Fruit fly (Drosophila melanogaster) whole organism, embryonic: ENCODE results near the gene CG43117.

Experiments used
- Abd-B ChIP-seq: fragments of 200-800 bp; sonication (Bioruptor generic); optimal IDR thresholded peaks from 2 replicates; lab custom pipeline; 2018; ENCODE audit warnings: missing biosample characterization, mild to moderate bottlenecking, missing genetic modification characterization, moderate library complexity
- Atf-2 ChIP-seq: fragments of 200-800 bp; sonication (Bioruptor generic); optimal IDR thresholded peaks from 2 replicates; lab custom pipeline; 2016; ENCODE audit warnings: missing biosample characterization, missing genetic modification characterization
- C15 ChIP-seq: fragments of 200-800 bp; sonication (Bioruptor generic); IDR thresholded peaks from 3 replicates; pipeline ENCODE4 v1.3.6; 2022; ENCODE audit warnings: missing biosample characterization, missing genetic modification characterization
- CG10209 ChIP-seq: fragments of 200-800 bp; sonication (Bioruptor generic); optimal IDR thresholded peaks from 3 replicates; lab custom pipeline; 2017; ENCODE audit warnings: missing biosample characterization, mild to moderate bottlenecking, missing genetic modification characterization, missing genetic modification reagents
- CG10543 ChIP-seq: fragments of 200-800 bp; sonication (Bioruptor generic); optimal IDR thresholded peaks from 3 replicates; lab custom pipeline; 2017; ENCODE audit warnings: missing biosample characterization, mild to moderate bottlenecking, missing genetic modification characterization, moderate library complexity
- CG12942 ChIP-seq: fragments of 200-800 bp; sonication (Bioruptor generic); optimal IDR thresholded peaks from 3 replicates; lab custom pipeline; 2016; ENCODE audit warnings: missing biosample characterization, missing genetic modification characterization
- CG15269 ChIP-seq: fragments of 200-800 bp; sonication (Bioruptor generic); optimal IDR thresholded peaks from 2 replicates; lab custom pipeline; 2018; ENCODE audit warnings: missing biosample characterization, mild to moderate bottlenecking, missing genetic modification characterization, moderate library complexity
- CG18476 ChIP-seq: fragments of 200-800 bp; sonication (Bioruptor generic); optimal IDR thresholded peaks from 2 replicates; lab custom pipeline; 2016; ENCODE audit warnings: missing biosample characterization, mild to moderate bottlenecking, missing genetic modification characterization
- CG2875 ChIP-seq: fragments of 200-800 bp; sonication (Bioruptor generic); optimal IDR thresholded peaks from 2 replicates; lab custom pipeline; 2017; ENCODE audit warnings: missing biosample characterization, mild to moderate bottlenecking, missing genetic modification characterization, missing genetic modification reagents
- CG30020 ChIP-seq: fragments of 200-800 bp; optimal IDR thresholded peaks from 2 replicates; lab custom pipeline; 2019; ENCODE audit warnings: missing biosample characterization, mild to moderate bottlenecking, missing genetic modification characterization, moderate library complexity
- CG33557 ChIP-seq: fragments of 200-800 bp; sonication (Bioruptor generic); optimal IDR thresholded peaks from 2 replicates; lab custom pipeline; 2019; ENCODE audit warnings: missing biosample characterization, mild to moderate bottlenecking, missing genetic modification characterization, moderate library complexity
- CG34376 ChIP-seq: fragments of 200-800 bp; sonication (Bioruptor generic); optimal IDR thresholded peaks from 2 replicates; lab custom pipeline; 2018; ENCODE audit warnings: missing biosample characterization, mild to moderate bottlenecking, missing genetic modification characterization
- CG4820 ChIP-seq: fragments of 200-800 bp; sonication (Bioruptor generic); optimal IDR thresholded peaks from 3 replicates; lab custom pipeline; 2016; ENCODE audit warnings: missing biosample characterization, missing genetic modification characterization
- CG5180 ChIP-seq: fragments of 200-800 bp; sonication (Bioruptor generic); optimal IDR thresholded peaks from 3 replicates; lab custom pipeline; 2017; ENCODE audit warnings: missing biosample characterization, missing genetic modification characterization, mild to moderate bottlenecking, moderate library complexity, missing genetic modification reagents
- CG7372 ChIP-seq: fragments of 200-800 bp; sonication (Bioruptor generic); IDR thresholded peaks from 2 replicates; pipeline ENCODE4 v1.3.6; 2022; ENCODE audit warnings: missing biosample characterization, missing genetic modification characterization
- CTCF ChIP-seq: fragments of 200-800 bp; sonication (Bioruptor generic); optimal IDR thresholded peaks from 2 replicates; lab custom pipeline; 2017; ENCODE audit warnings: missing biosample characterization, mild to moderate bottlenecking, missing genetic modification characterization, moderate library complexity
- Dad ChIP-seq: fragments of 200-800 bp; sonication (Bioruptor generic); optimal IDR thresholded peaks from 3 replicates; lab custom pipeline; 2016; ENCODE audit warnings: missing biosample characterization, missing genetic modification characterization
- Drgx ChIP-seq: fragments of 200-800 bp; sonication (Bioruptor generic); IDR thresholded peaks from 2 replicates; pipeline ENCODE4 v1.3.6; 2022; ENCODE audit warnings: missing biosample characterization, missing genetic modification characterization
- Ets65A ChIP-seq: fragments of 200-800 bp; sonication (Bioruptor generic); peaks from one replicate; lab custom pipeline; 2016; ENCODE audit warnings: missing biosample characterization, missing genetic modification characterization
- Ets97D ChIP-seq: fragments of 200-800 bp; sonication (Bioruptor generic); optimal IDR thresholded peaks from 3 replicates; lab custom pipeline; 2016; ENCODE audit warnings: missing biosample characterization, missing genetic modification characterization
- Fer2 ChIP-seq: fragments of 200-800 bp; sonication (Bioruptor generic); optimal IDR thresholded peaks from 2 replicates; lab custom pipeline; 2018; ENCODE audit warnings: missing biosample characterization, mild to moderate bottlenecking, missing genetic modification characterization, moderate library complexity
- H15 ChIP-seq: fragments of 200-800 bp; sonication (Bioruptor generic); IDR thresholded peaks from 3 replicates; pipeline ENCODE4 v1.3.6; 2022; ENCODE audit warnings: missing biosample characterization, missing genetic modification characterization
- H2.0 ChIP-seq: fragments of 200-800 bp; sonication (Bioruptor generic); IDR thresholded peaks from 2 replicates; pipeline ENCODE4 v1.3.6; 2022; ENCODE audit warnings: missing biosample characterization, missing genetic modification characterization
- HmgZ ChIP-seq: fragments of 200-800 bp; sonication (Bioruptor generic); optimal IDR thresholded peaks from 2 replicates; lab custom pipeline; 2018; ENCODE audit warnings: missing biosample characterization, mild to moderate bottlenecking, missing genetic modification characterization
- Myb ChIP-seq: fragments of 200-800 bp; sonication (Bioruptor generic); optimal IDR thresholded peaks from 2 replicates; lab custom pipeline; 2016; ENCODE audit warnings: missing biosample characterization, missing genetic modification characterization
- Pdp1 ChIP-seq, 2 experiments: fragments of 200-800 bp; sonication (Bioruptor generic); optimal IDR thresholded peaks; 3 replicates each; lab custom pipeline; 2016; ENCODE audit warnings: missing biosample characterization in 2 of 2, missing genetic modification characterization in 2 of 2, mild to moderate bottlenecking in 1 of 2, moderate library complexity in 1 of 2
- Ravus ChIP-seq: fragments of 200-800 bp; sonication (Bioruptor generic); IDR thresholded peaks from 2 replicates; pipeline ENCODE4 v1.3.6; 2022; ENCODE audit warnings: missing biosample characterization, missing genetic modification characterization
- Rx ChIP-seq: fragments of 200-800 bp; sonication (Bioruptor generic); IDR thresholded peaks from 2 replicates; pipeline ENCODE4 v1.3.6; 2022; ENCODE audit warnings: missing biosample characterization, missing genetic modification characterization
- TFAM ChIP-seq: fragments of 200-800 bp; sonication (Bioruptor generic); optimal IDR thresholded peaks from 2 replicates; lab custom pipeline; 2017; ENCODE audit warnings: missing biosample characterization, missing genetic modification characterization, inconsistent platforms
- ap ChIP-seq: fragments of 200-800 bp; sonication (Bioruptor generic); IDR thresholded peaks from 2 replicates; pipeline ENCODE4 v1.3.6; 2022; ENCODE audit warnings: missing biosample characterization, missing genetic modification characterization
- cato ChIP-seq: fragments of 200-800 bp; sonication (Bioruptor generic); optimal IDR thresholded peaks from 2 replicates; lab custom pipeline; 2016; ENCODE audit warnings: missing biosample characterization, missing genetic modification characterization, borderline replicate concordance
- dysf ChIP-seq: fragments of 200-800 bp; sonication (Bioruptor generic); IDR thresholded peaks from 3 replicates; pipeline ENCODE4 v1.3.6; 2022; ENCODE audit warnings: missing biosample characterization, missing genetic modification characterization
- eve ChIP-seq, 2 experiments: fragments of >200 bp; optimal IDR thresholded peaks; 2 replicates each; lab custom pipeline; 2017; ENCODE audit warnings: missing biosample characterization in 2 of 2, missing genetic modification characterization in 2 of 2
- fd64A ChIP-seq: fragments of 200-800 bp; sonication (Bioruptor generic); optimal IDR thresholded peaks from 3 replicates; lab custom pipeline; 2018; ENCODE audit warnings: missing biosample characterization, mild to moderate bottlenecking, missing genetic modification characterization
- fu2 ChIP-seq: fragments of 200-800 bp; sonication (Bioruptor generic); optimal IDR thresholded peaks from 2 replicates; lab custom pipeline; 2016; ENCODE audit warnings: missing biosample characterization, missing genetic modification characterization
- klu ChIP-seq: fragments of 200-800 bp; sonication (Bioruptor generic); IDR thresholded peaks from 2 replicates; pipeline ENCODE4 v1.3.6; 2022; ENCODE audit warnings: missing biosample characterization, missing genetic modification characterization
- nom ChIP-seq: fragments of 200-800 bp; sonication (Bioruptor generic); optimal IDR thresholded peaks from 2 replicates; lab custom pipeline; 2017; ENCODE audit warnings: missing biosample characterization, missing genetic modification characterization, mild to moderate bottlenecking, moderate library complexity, missing genetic modification reagents
- seq ChIP-seq: fragments of 200-800 bp; sonication (Bioruptor generic); IDR thresholded peaks from 2 replicates; pipeline ENCODE4 v1.3.6; 2022; ENCODE audit warnings: missing biosample characterization, missing genetic modification characterization
- sim ChIP-seq: fragments of 200-800 bp; sonication (Bioruptor generic); IDR thresholded peaks from 2 replicates; pipeline ENCODE4 v1.3.6; 2022; ENCODE audit warnings: missing biosample characterization, missing genetic modification characterization
- sug ChIP-seq: fragments of 200-800 bp; optimal IDR thresholded peaks from 2 replicates; lab custom pipeline; 2019; ENCODE audit warnings: missing biosample characterization, mild to moderate bottlenecking, missing genetic modification characterization, moderate library complexity
- tx ChIP-seq: fragments of 200-800 bp; sonication (Bioruptor generic); optimal IDR thresholded peaks from 2 replicates; lab custom pipeline; 2016; ENCODE audit warnings: missing biosample characterization, missing genetic modification characterization

The CG43117 gene

DNA sequence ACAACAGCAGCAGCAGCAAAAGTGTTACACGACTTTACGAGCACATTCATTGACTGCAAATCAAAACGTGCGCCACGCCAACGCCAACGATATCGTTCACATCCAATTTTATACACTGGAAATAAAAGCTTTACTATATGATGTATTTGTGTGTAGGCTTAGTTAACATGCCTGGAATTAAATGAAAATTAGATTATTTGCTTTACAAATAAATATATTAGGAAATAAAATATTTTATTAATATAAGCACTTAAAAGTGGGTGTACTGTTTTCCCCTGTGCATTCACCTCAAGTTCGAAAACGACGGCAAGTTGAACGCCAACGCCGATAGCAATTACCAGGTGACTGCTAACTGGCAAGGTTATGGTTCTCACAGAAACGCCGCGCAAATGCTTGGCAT, 44.8 kb upstream of the CG43117 start (continued):
- TF ChIP-seq klu (GFP tag; lab: Robert Waterston, UW) (no peak), CG10543 (GFP tag; lab: Kevin White, UChicago) (no peak), CG10209 (GFP tag; lab: Kevin White, UChicago) (no peak)

- no peak for TF ChIP-seq CG30020
- TF ChIP-seq nom (GFP tag; lab: Kevin White, UChicago): no peak
- no peak for TF ChIP-seq Ets97D (GFP tag; lab: Kevin White, UChicago)
- no peak for TF ChIP-seq fd64A (GFP tag; lab: Kevin White, UChicago)
- no peak for TF ChIP-seq Atf-2 (GFP tag; lab: Kevin White, UChicago)
Measured at dm6 chr3R:26413788-26414187, 40.8 kb upstream of the CG43117 start, which contains the start of gene Ald2. TSS of gene Ald2 (plus strand) at chr3R:26414088.

DNA sequence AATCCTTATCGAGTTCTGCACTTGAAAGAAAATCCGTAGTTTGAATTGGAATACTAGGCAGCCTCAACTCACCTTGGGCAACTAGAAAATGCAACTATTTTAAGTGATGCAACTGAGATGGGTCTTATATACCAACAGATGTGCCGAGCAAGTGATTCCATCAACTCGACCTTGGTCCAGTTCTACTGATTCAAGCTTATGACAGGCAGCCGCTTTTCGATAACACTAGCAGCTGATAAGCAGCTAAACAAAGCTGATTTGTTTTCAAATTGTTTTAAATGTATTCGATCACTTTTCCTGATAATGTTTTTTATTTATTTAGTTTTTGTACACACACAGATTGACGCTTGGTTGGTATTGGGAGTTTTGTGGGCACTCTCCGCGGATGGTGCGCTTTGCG, 29.6 kb upstream of the CG43117 start, which contains the start of gene CG6503:
Gene CG6503, minus strand, starts transcription at position 101 of the 400 bp plus-strand sequence.
- no peak for TF ChIP-seq CG2875 (GFP tag; lab: Kevin White, UChicago)
- no peak for TF ChIP-seq Ravus (GFP tag; lab: Robert Waterston, UW)
- no peak for TF ChIP-seq dysf (GFP tag; lab: Robert Waterston, UW)
- peak in 1 of 2 experiments; percentile 26 for TF ChIP-seq Pdp1 (GFP tag; optimal IDR thresholded peaks at IDR 0.05; lab: Kevin White, UChicago)
- no peak for TF ChIP-seq Myb (GFP tag; lab: Kevin White, UChicago)
- no peak for TF ChIP-seq seq (GFP tag; lab: Robert Waterston, UW)
- no peak for TF ChIP-seq Rx (GFP tag; lab: Robert Waterston, UW)
- TF ChIP-seq fu2 (GFP tag; lab: Kevin White, UChicago): no peak

dm6 chr3R:26425681-26426080, 28.9 kb upstream of the CG43117 start, which contains the start of gene CG34291:
TSS of gene CG34291 (minus strand) at chr3R:26425781.
- TF ChIP-seq Pdp1 (GFP tag; optimal IDR thresholded peaks at IDR 0.05; lab: Kevin White, UChicago): peak in 1 of 2 experiments; percentile 6
- no peak for TF ChIP-seq C15 (GFP tag; lab: Robert Waterston, UW)
- TF ChIP-seq H2.0: no peak
- TF ChIP-seq CG4820: no peak
- TF ChIP-seq ap: no peak
- TF ChIP-seq Dad (GFP tag; lab: Kevin White, UChicago): no peak
- TF ChIP-seq H15 (GFP tag; lab: Robert Waterston, UW): no peak
- no peak for TF ChIP-seq sim (GFP tag; lab: Robert Waterston, UW)
- no peak for TF ChIP-seq CG5180 (GFP tag; lab: Kevin White, UChicago)
- TF ChIP-seq Ets65A (GFP tag; lab: Kevin White, UChicago): peak; percentile 46
- TF ChIP-seq CG34376 (GFP tag; lab: Kevin White, UChicago): peak; percentile 10

- TF ChIP-seq Drgx (GFP tag; lab: Robert Waterston, UW): peak; percentile 27; the same call in 1 of the 2 replicates
- no peak for TF ChIP-seq TFAM
- TF ChIP-seq Fer2 (tag; lab: Kevin White, UChicago): no peak
Measured at dm6 chr3R:26428220-26428619, 26.4 kb upstream of the CG43117 start.

dm6 chr3R:26429619-26430018, 25.0 kb upstream of the CG43117 start:
- no peak for TF ChIP-seq eve (GFP tag; optimal IDR thresholded peaks at IDR 0.05; lab: Kevin White, UChicago)
- TF ChIP-seq cato (GFP tag; lab: Kevin White, UChicago): no peak
- no peak for TF ChIP-seq CTCF (GFP tag; lab: Kevin White, UChicago)
- no peak for TF ChIP-seq ap
- TF ChIP-seq sug (tag; lab: Kevin White, UChicago): no peak
- TF ChIP-seq CG33557: no peak
- no peak for TF ChIP-seq CG15269 (tag; lab: Kevin White, UChicago)
- no peak for TF ChIP-seq CG18476
- no peak for TF ChIP-seq tx
- no peak for TF ChIP-seq CG7372 (GFP tag; lab: Robert Waterston, UW)
- no peak for TF ChIP-seq HmgZ (tag; lab: Kevin White, UChicago)
- TF ChIP-seq Abd-B: no peak
- no peak for TF ChIP-seq CG12942 (GFP tag; lab: Kevin White, UChicago)
